Worm (Caenorhabditis elegans): ENCODE measurements around the gene F25E2.2.

DNA sequence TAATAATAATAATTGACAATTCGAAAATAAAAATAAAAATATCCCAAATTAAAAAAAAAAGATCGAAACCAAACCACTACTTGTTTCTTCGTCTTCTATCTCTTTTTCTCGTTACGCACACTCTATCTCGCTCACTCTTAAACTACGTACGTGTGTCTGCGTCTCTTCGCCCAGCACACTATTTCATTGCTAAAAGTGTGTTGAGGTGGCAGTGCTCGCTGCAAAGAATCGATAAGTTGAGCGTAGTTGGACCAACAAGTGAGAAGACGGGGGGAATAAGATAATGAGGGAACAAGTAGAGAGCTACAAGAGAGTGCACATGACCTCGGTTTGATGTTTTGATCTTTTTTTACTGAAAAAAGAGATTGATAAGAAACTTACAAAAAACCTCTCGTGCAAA, 15.3 kb upstream of the F25E2.2 start:
- TF ChIP-seq aly-2 (tag; optimal IDR thresholded peaks at IDR 0.05), result no peak
- no peak for TF ChIP-seq ztf-4 (tag; optimal IDR thresholded peaks at IDR 0.05)
- no peak for TF ChIP-seq tbx-2 (tag; optimal IDR thresholded peaks at IDR 0.05)

Data from whole organism, L3 larva.